Fruit fly (Drosophila melanogaster): ENCODE measurements around the gene CG14374.

Gene CG14374

dm6 chr3R:13381744-13382435 lies 15.1 kb downstream of the CG14374 start, which contains the start of the genes mRpS21 and Droj2 (continued):
- TF ChIP-seq sd (tag; optimal IDR thresholded peaks at IDR 0.05) (no peak), CG2120 (GFP tag; optimal IDR thresholded peaks at IDR 0.05) (peak; percentile 83), pnt (GFP tag; optimal IDR thresholded peaks at IDR 0.05) (no peak), Abd-B (GFP tag; optimal IDR thresholded peaks at IDR 0.05) (peak; percentile 52), kah (GFP tag; optimal IDR thresholded peaks at IDR 0.05) (no peak), Awh (GFP tag; IDR thresholded peaks at IDR 0.05) (no peak), CG8089 (GFP tag; optimal IDR thresholded peaks at IDR 0.05) (no peak), CG1832 (GFP tag; optimal IDR thresholded peaks at IDR 0.05) (no peak), jigr1 (GFP tag; IDR thresholded peaks at IDR 0.05) (no peak), fru (optimal IDR thresholded peaks at IDR 0.05) (no peak), Optix (GFP tag; IDR thresholded peaks at IDR 0.05) (no peak), ken (GFP tag; IDR thresholded peaks at IDR 0.05) (no peak), HmgD (GFP tag; optimal IDR thresholded peaks at IDR 0.05) (no peak), C15 (GFP tag; IDR thresholded peaks at IDR 0.05) (no peak), CG34422 (GFP tag; IDR thresholded peaks at IDR 0.05) (peak; percentile 65; the same call in 2 of the 3 replicates), Ssrp (tag; optimal IDR thresholded peaks at IDR 0.05) (no peak), wdn (GFP tag; IDR thresholded peaks at IDR 0.05) (no peak), CG2199 (GFP tag; IDR thresholded peaks at IDR 0.05) (no peak), gsb-n (tag; optimal IDR thresholded peaks at IDR 0.05) (no peak), disco-r (GFP tag; optimal IDR thresholded peaks at IDR 0.05) (no peak), klu (GFP tag; IDR thresholded peaks at IDR 0.05) (peak; percentile 35; the same call in 1 of the 2 replicates), tgo (GFP tag; IDR thresholded peaks at IDR 0.05) (0 out of 3 replicates have a peak, but pooled peaks have one; percentile 17), scrt (GFP tag; optimal IDR thresholded peaks at IDR 0.05) (peak; percentile 39), CG6813 (GFP tag; optimal IDR thresholded peaks at IDR 0.05) (no peak), Blimp-1 (GFP tag; optimal IDR thresholded peaks at IDR 0.05) (no peak), CG10462 (GFP tag; optimal IDR thresholded peaks at IDR 0.05) (no peak), nau (GFP tag; optimal IDR thresholded peaks at IDR 0.05) (no peak), CG2712 (tag; optimal IDR thresholded peaks at IDR 0.05) (peak; percentile 64), CG31441 (GFP tag; IDR thresholded peaks at IDR 0.05) (peak; percentile 69), dpn (GFP tag; optimal IDR thresholded peaks at IDR 0.05) (peak; percentile 50 to 52), al (GFP tag; IDR thresholded peaks at IDR 0.05) (peak; percentile 47; the same call in 1 of the 2 replicates), wek (GFP tag; optimal IDR thresholded peaks at IDR 0.05) (peak; percentile 0), tup (GFP tag; optimal IDR thresholded peaks at IDR 0.05) (no peak), Lpt (GFP tag; optimal IDR thresholded peaks at IDR 0.05) (no peak), CG3995 (GFP tag; optimal IDR thresholded peaks at IDR 0.05) (peak; percentile 74), ttk (GFP tag; IDR thresholded peaks at IDR 0.05) (no peak), CG3281 (GFP tag; optimal IDR thresholded peaks at IDR 0.05) (peak; percentile 40), BEAF-32 (GFP tag; optimal IDR thresholded peaks at IDR 0.05) (peak; percentile 65), sug (tag; optimal IDR thresholded peaks at IDR 0.05) (peak; percentile 77), crc (GFP tag; optimal IDR thresholded peaks at IDR 0.05) (peak; percentile 6), org-1 (GFP tag; optimal IDR thresholded peaks at IDR 0.05) (no peak), bbx (GFP tag; IDR thresholded peaks at IDR 0.05; ENCODE audit: partially characterized antibody) (peak; percentile 20; the same call in 1 of the 2 replicates), gro (GFP tag; optimal IDR thresholded peaks at IDR 0.05) (no peak), inv (GFP tag; IDR thresholded peaks at IDR 0.05; ENCODE audit: partially characterized antibody) (0 out of 2 replicates have a peak, but pooled peaks have one; percentile 5), CG17328 (GFP tag; IDR thresholded peaks at IDR 0.05) (peak; percentile 14; the same call in 1 of the 2 replicates), CG8944 (GFP tag; optimal IDR thresholded peaks at IDR 0.05) (peak; percentile 36), Fer2 (tag; optimal IDR thresholded peaks at IDR 0.05) (peak; percentile 34), CG16813 (GFP tag; IDR thresholded peaks at IDR 0.05; ENCODE audit: partially characterized antibody) (no peak), vfl (GFP tag; optimal IDR thresholded peaks at IDR 0.05) (no peak), CG12659 (GFP tag; optimal IDR thresholded peaks at IDR 0.05) (peak; percentile 85)

Measured in whole organism, embryonic.